Fruit fly (Drosophila melanogaster) whole organism, embryonic: ENCODE data around the gene Jupiter.

Source experiments
- Atf6 ChIP-seq: fragments of 200-800 bp; sonication (Bioruptor generic); IDR thresholded peaks from 2 replicates; pipeline ENCODE4 v1.3.6; 2022; ENCODE audit warnings: missing biosample characterization, missing genetic modification characterization
- CG10274 ChIP-seq: fragments of 200-800 bp; sonication (Bioruptor generic); optimal IDR thresholded peaks from 3 replicates; lab custom pipeline; 2017; ENCODE audit warnings: missing biosample characterization, mild to moderate bottlenecking, missing genetic modification characterization
- CG11695 ChIP-seq: fragments of 200-800 bp; sonication (Bioruptor generic); IDR thresholded peaks from 3 replicates; pipeline ENCODE4 v1.3.6; 2022; ENCODE audit warnings: missing biosample characterization, missing genetic modification characterization
- CG13624 ChIP-seq: fragments of 200-800 bp; sonication (Bioruptor generic); optimal IDR thresholded peaks from 2 replicates; lab custom pipeline; 2016; ENCODE audit warnings: missing biosample characterization, missing genetic modification characterization
- CG17328 ChIP-seq: fragments of 200-800 bp; sonication (Bioruptor generic); IDR thresholded peaks from 2 replicates; pipeline ENCODE4 v1.3.6; 2022; ENCODE audit warnings: missing biosample characterization, missing genetic modification characterization
- CG18599 ChIP-seq: fragments of 200-800 bp; sonication (Bioruptor generic); optimal IDR thresholded peaks from 3 replicates; lab custom pipeline; 2017; ENCODE audit warnings: missing biosample characterization, missing genetic modification characterization, mild to moderate bottlenecking, moderate library complexity, missing genetic modification reagents
- CG2712 ChIP-seq: fragments of 200-800 bp; optimal IDR thresholded peaks from 3 replicates; lab custom pipeline; 2019; ENCODE audit warnings: missing biosample characterization, mild to moderate bottlenecking, missing genetic modification characterization, moderate library complexity
- CG31224 ChIP-seq: fragments of 200-800 bp; sonication (Bioruptor generic); IDR thresholded peaks from 2 replicates; pipeline ENCODE4 v1.3.6; 2022; ENCODE audit warnings: missing biosample characterization, missing genetic modification characterization
- CG34422 ChIP-seq: fragments of 200-800 bp; sonication (Bioruptor generic); IDR thresholded peaks from 3 replicates; pipeline ENCODE4 v1.3.6; 2022; ENCODE audit warnings: missing biosample characterization, missing genetic modification characterization
- CG4820 ChIP-seq: fragments of 200-800 bp; sonication (Bioruptor generic); optimal IDR thresholded peaks from 3 replicates; lab custom pipeline; 2016; ENCODE audit warnings: missing biosample characterization, missing genetic modification characterization
- CG8359 ChIP-seq: fragments of 200-800 bp; sonication (Bioruptor generic); optimal IDR thresholded peaks from 2 replicates; lab custom pipeline; 2017; ENCODE audit warnings: missing biosample characterization, mild to moderate bottlenecking, missing genetic modification characterization, borderline replicate concordance
- CG8388 ChIP-seq: fragments of 200-800 bp; sonication (Bioruptor generic); optimal IDR thresholded peaks from 2 replicates; lab custom pipeline; 2019; ENCODE audit warnings: missing biosample characterization, mild to moderate bottlenecking, missing genetic modification characterization, moderate library complexity
- CG8924 ChIP-seq: fragments of 200-800 bp; optimal IDR thresholded peaks from 3 replicates; lab custom pipeline; 2019; ENCODE audit warnings: missing biosample characterization, mild to moderate bottlenecking, missing genetic modification characterization, moderate library complexity
- Doc2 ChIP-seq: fragments of 200-800 bp; sonication (Bioruptor generic); IDR thresholded peaks from 2 replicates; pipeline ENCODE4 v1.3.6; 2022; ENCODE audit warnings: missing biosample characterization, missing genetic modification characterization
- Ets65A ChIP-seq: fragments of 200-800 bp; sonication (Bioruptor generic); peaks from one replicate; lab custom pipeline; 2016; ENCODE audit warnings: missing biosample characterization, missing genetic modification characterization
- Gug ChIP-seq: fragments of 200-800 bp; sonication (Bioruptor generic); IDR thresholded peaks from 4 replicates; pipeline ENCODE4 v1.3.6; 2022; ENCODE audit warnings: missing biosample characterization, missing genetic modification characterization
- H15 ChIP-seq: fragments of 200-800 bp; sonication (Bioruptor generic); IDR thresholded peaks from 3 replicates; pipeline ENCODE4 v1.3.6; 2022; ENCODE audit warnings: missing biosample characterization, missing genetic modification characterization
- Hr78 ChIP-seq, 2 experiments: fragments of 200-800 bp in 1 of 2; fragments of >200 bp in 1 of 2; sonication (Bioruptor generic) in 1 of 2; optimal IDR thresholded peaks; 2 replicates each; lab custom pipeline; 2017 to 2019; ENCODE audit warnings: missing biosample characterization in 2 of 2, missing genetic modification characterization in 2 of 2, mild to moderate bottlenecking in 1 of 2, moderate library complexity in 1 of 2
- Mes4 ChIP-seq: fragments of 200-800 bp; sonication (Bioruptor generic); optimal IDR thresholded peaks from 2 replicates; lab custom pipeline; 2016; ENCODE audit warnings: missing biosample characterization, missing genetic modification characterization
- NK7.1 ChIP-seq: fragments of 200-800 bp; sonication (Bioruptor generic); optimal IDR thresholded peaks from 3 replicates; lab custom pipeline; 2016; ENCODE audit warnings: missing biosample characterization, missing genetic modification characterization
- Spps ChIP-seq: fragments of 200-800 bp; sonication (Bioruptor generic); optimal IDR thresholded peaks from 2 replicates; lab custom pipeline; 2018; ENCODE audit warnings: missing biosample characterization, mild to moderate bottlenecking, missing genetic modification characterization
- Sry-δ ChIP-seq: fragments of 200-800 bp; sonication (Bioruptor generic); optimal IDR thresholded peaks from 2 replicates; lab custom pipeline; 2016; ENCODE audit warnings: missing biosample characterization, missing genetic modification characterization
- abd-A ChIP-seq: fragments of 200-800 bp; sonication (Bioruptor generic); optimal IDR thresholded peaks from 3 replicates; lab custom pipeline; 2019; ENCODE audit warnings: missing biosample characterization, mild to moderate bottlenecking, missing genetic modification characterization, moderate library complexity
- bcd ChIP-seq: fragments of 200-800 bp; sonication (Bioruptor generic); optimal IDR thresholded peaks from 2 replicates; lab custom pipeline; 2017; ENCODE audit warnings: missing biosample characterization, mild to moderate bottlenecking, missing genetic modification characterization
- cg ChIP-seq: fragments of 200-800 bp; sonication (Bioruptor generic); optimal IDR thresholded peaks from 3 replicates; lab custom pipeline; 2019; ENCODE audit warnings: missing biosample characterization, mild to moderate bottlenecking, missing genetic modification characterization, moderate library complexity
- chinmo ChIP-seq: fragments of 200-800 bp; sonication (Bioruptor generic); IDR thresholded peaks from 4 replicates; pipeline ENCODE4 v1.3.6; 2022; ENCODE audit warnings: missing biosample characterization, missing genetic modification characterization; ENCODE audit not compliant: partially characterized antibody
- chn ChIP-seq: fragments of 200-800 bp; sonication (Bioruptor generic); optimal IDR thresholded peaks from 2 replicates; lab custom pipeline; 2016; ENCODE audit warnings: missing biosample characterization, missing genetic modification characterization
- croc ChIP-seq: fragments of 200-800 bp; sonication (Bioruptor generic); conservative IDR thresholded peaks from 3 replicates; pipeline ENCODE4 v1.3.6; 2022; ENCODE audit warnings: missing biosample characterization, missing genetic modification characterization
- dm ChIP-seq: fragments of 200-800 bp; sonication (Bioruptor generic); optimal IDR thresholded peaks from 3 replicates; lab custom pipeline; 2016; ENCODE audit warnings: missing biosample characterization, missing genetic modification characterization
- gsb ChIP-seq: fragments of 200-800 bp; sonication (Bioruptor generic); IDR thresholded peaks from 2 replicates; pipeline ENCODE4 v1.3.6; 2022; ENCODE audit warnings: missing biosample characterization, missing genetic modification characterization
- hbn ChIP-seq: fragments of 200-800 bp; sonication (Bioruptor generic); IDR thresholded peaks from 2 replicates; pipeline ENCODE4 v1.3.6; 2022; ENCODE audit warnings: missing biosample characterization, missing genetic modification characterization; ENCODE audit not compliant: partially characterized antibody
- jumu ChIP-seq: fragments of 200-800 bp; sonication (Bioruptor generic); optimal IDR thresholded peaks from 3 replicates; lab custom pipeline; 2016; ENCODE audit warnings: missing biosample characterization, missing genetic modification characterization
- ken ChIP-seq: fragments of 200-800 bp; sonication (Bioruptor generic); IDR thresholded peaks from 3 replicates; pipeline ENCODE4 v1.3.6; 2022; ENCODE audit warnings: missing biosample characterization, missing genetic modification characterization
- mirr ChIP-seq: fragments of 200-800 bp; sonication (Bioruptor generic); optimal IDR thresholded peaks from 3 replicates; lab custom pipeline; 2018; ENCODE audit warnings: missing biosample characterization, mild to moderate bottlenecking, missing genetic modification characterization
- nerfin-1 ChIP-seq: fragments of 200-800 bp; sonication (Bioruptor generic); optimal IDR thresholded peaks from 3 replicates; lab custom pipeline; 2019; ENCODE audit warnings: missing biosample characterization, mild to moderate bottlenecking, missing genetic modification characterization, moderate library complexity
- nom ChIP-seq: fragments of 200-800 bp; sonication (Bioruptor generic); optimal IDR thresholded peaks from 2 replicates; lab custom pipeline; 2017; ENCODE audit warnings: missing biosample characterization, missing genetic modification characterization, mild to moderate bottlenecking, moderate library complexity, missing genetic modification reagents
- p53 ChIP-seq: fragments of 200-800 bp; sonication (Bioruptor generic); optimal IDR thresholded peaks from 2 replicates; lab custom pipeline; 2016; ENCODE audit warnings: missing biosample characterization, missing genetic modification characterization
- prd ChIP-seq, 3 experiments: fragments of >200 bp in 2 of 3; fragments of 200-800 bp in 1 of 3; sonication (Bioruptor generic) in 1 of 3; optimal IDR thresholded peaks in 2 of 3; IDR thresholded peaks in 1 of 3; 2 replicates in 2 of 3; 3 replicates in 1 of 3; pipeline versions ENCODE4 v1.3.6 to Lab custom; 2017 to 2022; ENCODE audit warnings: missing biosample characterization in 1 of 3, missing genetic modification characterization in 1 of 3
- pros ChIP-seq: fragments of 200-800 bp; sonication (Bioruptor generic); optimal IDR thresholded peaks from 3 replicates; lab custom pipeline; 2019; ENCODE audit warnings: missing biosample characterization, mild to moderate bottlenecking, missing genetic modification characterization, moderate library complexity
- ssp ChIP-seq: fragments of 200-800 bp; sonication (Bioruptor generic); IDR thresholded peaks from 2 replicates; pipeline ENCODE4 v1.3.6; 2022; ENCODE audit warnings: missing biosample characterization, missing genetic modification characterization
- vfl ChIP-seq: fragments of 200-800 bp; sonication (Bioruptor generic); optimal IDR thresholded peaks from 2 replicates; lab custom pipeline; 2016; ENCODE audit warnings: missing biosample characterization, missing genetic modification characterization
- zf30C ChIP-seq: fragments of 200-800 bp; sonication (Bioruptor generic); optimal IDR thresholded peaks from 3 replicates; lab custom pipeline; 2018; ENCODE audit warnings: missing biosample characterization, mild to moderate bottlenecking, missing genetic modification characterization

Jupiter gene

dm6 chr3R:11557492-11557965 lies 62.2 kb downstream of the Jupiter start, which contains the start of gene CG10898 (continued):
- TF ChIP-seq Gug (GFP tag; lab: Robert Waterston, UW) = peak; percentile 75; the same call in 3 of the 4 replicates
- peak; percentile 87 for TF ChIP-seq Atf6 (GFP tag; lab: Robert Waterston, UW)
- peak; percentile 83 for TF ChIP-seq CG11695
- peak; percentile 81 for TF ChIP-seq H15 (GFP tag; lab: Robert Waterston, UW)
- peak; percentile 63 for TF ChIP-seq croc (GFP tag; lab: Robert Waterston, UW)
- TF ChIP-seq Mes4 (GFP tag; lab: Kevin White, UChicago) = peak; percentile 70
- peak; percentile 85 for TF ChIP-seq chn
- no peak for TF ChIP-seq Hr78 (GFP tag; optimal IDR thresholded peaks at IDR 0.05; lab: Kevin White, UChicago)
- peak; percentile 71 for TF ChIP-seq CG8388 (GFP tag; lab: Kevin White, UChicago)
- peak; percentile 79 for TF ChIP-seq gsb (GFP tag; lab: Robert Waterston, UW)
- TF ChIP-seq NK7.1 = peak; percentile 65
- peak; percentile 73 for TF ChIP-seq p53 (GFP tag; lab: Kevin White, UChicago)
- peak; percentile 70 for TF ChIP-seq dm (GFP tag; lab: Kevin White, UChicago)
- TF ChIP-seq jumu = peak; percentile 87
- peak; percentile 14 for TF ChIP-seq pros (GFP tag; lab: Kevin White, UChicago)
- TF ChIP-seq hbn (GFP tag; lab: Robert Waterston, UW) = no peak
- TF ChIP-seq vfl (GFP tag; lab: Kevin White, UChicago) = peak; percentile 68
- TF ChIP-seq zf30C (GFP tag; lab: Kevin White, UChicago) = no peak

dm6 chr3R:11554982-11555381 lies 64.7 kb downstream of the Jupiter start:
- TF ChIP-seq Spps (tag; lab: Kevin White, UChicago) (no peak), CG4820 (no peak), CG13624 (no peak), CG2712 (tag; lab: Kevin White, UChicago) (no peak), Sry-δ (GFP tag; lab: Kevin White, UChicago) (no peak), nerfin-1 (tag; lab: Kevin White, UChicago) (no peak), CG34422 (GFP tag; lab: Robert Waterston, UW) (0 out of 3 replicates have a peak, but pooled peaks have one; percentile 12), ken (GFP tag; lab: Robert Waterston, UW) (no peak), CG8359 (GFP tag; lab: Kevin White, UChicago) (no peak), mirr (GFP tag; lab: Kevin White, UChicago) (peak; percentile 65), ssp (GFP tag; lab: Robert Waterston, UW) (no peak), cg (GFP tag; lab: Kevin White, UChicago) (peak; percentile 13), nom (no peak), abd-A (peak; percentile 79), p53 (GFP tag; lab: Kevin White, UChicago) (no peak), chinmo (GFP tag; lab: Robert Waterston, UW) (0 out of 4 replicates have a peak, but pooled peaks have one; percentile 10), CG17328 (GFP tag; lab: Robert Waterston, UW) (no peak), Ets65A (peak; percentile 78), CG18599 (GFP tag; lab: Kevin White, UChicago) (peak; percentile 6), CG31224 (no peak), bcd (GFP tag; lab: Kevin White, UChicago) (no peak), prd (optimal IDR thresholded peaks at IDR 0.05; lab: Kevin White, UChicago) (no peak), prd (GFP tag; IDR thresholded peaks at IDR 0.05; lab: Robert Waterston, UW) (0 out of 3 replicates have a peak, but pooled peaks have one; percentile 4), Doc2 (GFP tag; lab: Robert Waterston, UW) (no peak), CG8924 (no peak), CG10274 (GFP tag; lab: Kevin White, UChicago) (no peak)
